Fruit fly (Drosophila melanogaster) whole organism, prepupa: ENCODE data around the gene mRpL15.
A peak's percentile ranks its signal among the peaks of the same experiment; 100 is the strongest.

Experiments used
- Blimp-1 ChIP-seq: fragments of 200-800 bp; sonication (Bioruptor generic); optimal IDR thresholded peaks from 3 replicates; lab custom pipeline; 2017; ENCODE audit warnings: missing biosample characterization, missing genetic modification characterization, mild to moderate bottlenecking, moderate library complexity, missing genetic modification reagents
- CG10631 ChIP-seq: fragments of 200-800 bp; sonication (Bioruptor generic); optimal IDR thresholded peaks from 2 replicates; lab custom pipeline; 2016; ENCODE audit warnings: missing biosample characterization, missing genetic modification characterization
- CG10669 ChIP-seq: fragments of 200-800 bp; sonication (Bioruptor generic); optimal IDR thresholded peaks from 3 replicates; lab custom pipeline; 2018; ENCODE audit warnings: missing biosample characterization, mild to moderate bottlenecking, missing genetic modification characterization, moderate library complexity
- CG11294 ChIP-seq: fragments of 200-800 bp; sonication (Bioruptor generic); IDR thresholded peaks from 2 replicates; pipeline ENCODE4 v1.3.6; 2022; ENCODE audit warnings: missing biosample characterization, missing genetic modification characterization
- CG11902 ChIP-seq: fragments of 200-800 bp; sonication (Bioruptor generic); optimal IDR thresholded peaks from 3 replicates; lab custom pipeline; 2016; ENCODE audit warnings: missing biosample characterization, missing genetic modification characterization
- CG15336 ChIP-seq: fragments of 200-800 bp; sonication (Bioruptor generic); IDR thresholded peaks from 2 replicates; pipeline ENCODE4 v1.3.6; 2022; ENCODE audit warnings: missing biosample characterization, missing genetic modification characterization
- CG1621 ChIP-seq: fragments of 200-800 bp; sonication (Bioruptor generic); optimal IDR thresholded peaks from 3 replicates; lab custom pipeline; 2018; ENCODE audit warnings: missing biosample characterization, mild to moderate bottlenecking, missing genetic modification characterization
- CG16779 ChIP-seq: fragments of 200-800 bp; sonication (Bioruptor generic); optimal IDR thresholded peaks from 3 replicates; lab custom pipeline; 2017; ENCODE audit warnings: missing biosample characterization, mild to moderate bottlenecking, missing genetic modification characterization
- CG3032 ChIP-seq: fragments of 200-800 bp; optimal IDR thresholded peaks from 2 replicates; lab custom pipeline; 2019; ENCODE audit warnings: missing biosample characterization, mild to moderate bottlenecking, missing genetic modification characterization, moderate library complexity
- CG31627 ChIP-seq: fragments of 200-800 bp; sonication (Bioruptor generic); optimal IDR thresholded peaks from 3 replicates; lab custom pipeline; 2016; ENCODE audit warnings: missing biosample characterization, missing genetic modification characterization
- CG34406 ChIP-seq: fragments of 200-800 bp; sonication (Bioruptor generic); optimal IDR thresholded peaks from 3 replicates; lab custom pipeline; 2016; ENCODE audit warnings: missing biosample characterization, missing genetic modification characterization
- CG3919 ChIP-seq: fragments of 200-800 bp; sonication (Bioruptor generic); optimal IDR thresholded peaks from 3 replicates; lab custom pipeline; 2016; ENCODE audit warnings: missing biosample characterization, missing genetic modification characterization
- CG6163 ChIP-seq: fragments of 200-800 bp; sonication (Bioruptor generic); IDR thresholded peaks from 3 replicates; pipeline ENCODE4 v1.3.6; 2022; ENCODE audit warnings: missing biosample characterization, missing genetic modification characterization
- CG6792 ChIP-seq: fragments of 200-800 bp; sonication (Bioruptor generic); optimal IDR thresholded peaks from 3 replicates; lab custom pipeline; 2016; ENCODE audit warnings: missing biosample characterization, missing genetic modification characterization
- CG6808 ChIP-seq: fragments of 200-800 bp; sonication (Bioruptor generic); optimal IDR thresholded peaks from 3 replicates; lab custom pipeline; 2017; ENCODE audit warnings: missing biosample characterization, missing genetic modification characterization, mild to moderate bottlenecking, moderate library complexity, missing genetic modification reagents
- CG8319 ChIP-seq: fragments of 200-800 bp; sonication (Bioruptor generic); optimal IDR thresholded peaks from 3 replicates; lab custom pipeline; 2016; ENCODE audit warnings: missing biosample characterization, missing genetic modification characterization
- CG8632 ChIP-seq: fragments of 200-800 bp; sonication (Bioruptor generic); optimal IDR thresholded peaks from 3 replicates; lab custom pipeline; 2016; ENCODE audit warnings: missing biosample characterization, missing genetic modification characterization
- CG9139 ChIP-seq: fragments of 200-800 bp; sonication (Bioruptor generic); optimal IDR thresholded peaks from 3 replicates; lab custom pipeline; 2017; ENCODE audit warnings: missing biosample characterization, mild to moderate bottlenecking, missing genetic modification characterization
- Gug ChIP-seq: fragments of 200-800 bp; sonication (Bioruptor generic); IDR thresholded peaks from 2 replicates; pipeline ENCODE4 v1.3.6; 2022; ENCODE audit warnings: missing biosample characterization, missing genetic modification characterization
- Lpt ChIP-seq: fragments of 200-800 bp; sonication (Bioruptor generic); optimal IDR thresholded peaks from 3 replicates; lab custom pipeline; 2016; ENCODE audit warnings: missing biosample characterization, missing genetic modification characterization
- Sox102F ChIP-seq: fragments of 200-800 bp; sonication (Bioruptor generic); optimal IDR thresholded peaks from 2 replicates; lab custom pipeline; 2016; ENCODE audit warnings: missing biosample characterization, mild to moderate bottlenecking, missing genetic modification characterization
- Sox14 ChIP-seq: fragments of 200-800 bp; sonication (Bioruptor generic); optimal IDR thresholded peaks from 3 replicates; lab custom pipeline; 2016; ENCODE audit warnings: missing biosample characterization, missing genetic modification characterization
- Sox15 ChIP-seq: fragments of 200-800 bp; sonication (Bioruptor generic); optimal IDR thresholded peaks from 3 replicates; lab custom pipeline; 2016; ENCODE audit warnings: missing biosample characterization, missing genetic modification characterization
- achi ChIP-seq: fragments of 200-800 bp; sonication (Bioruptor generic); optimal IDR thresholded peaks from 3 replicates; lab custom pipeline; 2016; ENCODE audit warnings: missing biosample characterization, missing genetic modification characterization
- acj6 ChIP-seq: fragments of 200-800 bp; sonication (Bioruptor generic); optimal IDR thresholded peaks from 3 replicates; lab custom pipeline; 2016; ENCODE audit warnings: missing biosample characterization, missing genetic modification characterization
- dac ChIP-seq: fragments of 200-800 bp; sonication (Bioruptor generic); optimal IDR thresholded peaks from 2 replicates; lab custom pipeline; 2017; ENCODE audit warnings: missing biosample characterization, mild to moderate bottlenecking, missing genetic modification characterization
- dsx ChIP-seq: fragments of 200-800 bp; optimal IDR thresholded peaks from 3 replicates; lab custom pipeline; 2019; ENCODE audit warnings: missing biosample characterization, mild to moderate bottlenecking, missing genetic modification characterization, moderate library complexity; ENCODE audit not compliant: poor library complexity, severe bottlenecking
- eg ChIP-seq: fragments of 200-800 bp; sonication (Bioruptor generic); IDR thresholded peaks from 3 replicates; pipeline ENCODE4 v1.3.6; 2022; ENCODE audit warnings: missing biosample characterization, missing genetic modification characterization
- esn ChIP-seq: fragments of 200-800 bp; sonication (Bioruptor generic); optimal IDR thresholded peaks from 2 replicates; lab custom pipeline; 2016; ENCODE audit warnings: missing biosample characterization, mild to moderate bottlenecking, missing genetic modification characterization, moderate library complexity
- fd59A ChIP-seq: fragments of 200-800 bp; sonication (Bioruptor generic); optimal IDR thresholded peaks from 2 replicates; lab custom pipeline; 2017; ENCODE audit warnings: missing biosample characterization, mild to moderate bottlenecking, missing genetic modification characterization, missing genetic modification reagents
- fd85E ChIP-seq: fragments of 200-800 bp; sonication (Bioruptor generic); optimal IDR thresholded peaks from 3 replicates; lab custom pipeline; 2016; ENCODE audit warnings: missing biosample characterization, missing genetic modification characterization
- fkh ChIP-seq: fragments of 200-800 bp; sonication (Bioruptor generic); optimal IDR thresholded peaks from 3 replicates; lab custom pipeline; 2017; ENCODE audit warnings: missing biosample characterization, mild to moderate bottlenecking, missing genetic modification characterization, moderate library complexity
- lz ChIP-seq: fragments of 200-800 bp; sonication (Bioruptor generic); optimal IDR thresholded peaks from 3 replicates; lab custom pipeline; 2016; ENCODE audit warnings: missing biosample characterization, missing genetic modification characterization
- net ChIP-seq: fragments of 200-800 bp; sonication (Bioruptor generic); optimal IDR thresholded peaks from 3 replicates; lab custom pipeline; 2016; ENCODE audit warnings: missing biosample characterization, missing genetic modification characterization
- pdm3 ChIP-seq: fragments of 200-800 bp; sonication (Bioruptor generic); optimal IDR thresholded peaks from 3 replicates; lab custom pipeline; 2016; ENCODE audit warnings: missing biosample characterization, missing genetic modification characterization
- ss ChIP-seq, 2 experiments: fragments of 200-800 bp; sonication (Bioruptor generic); optimal IDR thresholded peaks; 2 replicates in 1 of 2; 3 replicates in 1 of 2; lab custom pipeline; 2017 to 2018; ENCODE audit warnings: mild to moderate bottlenecking in 2 of 2, missing biosample characterization in 2 of 2, missing genetic modification characterization in 2 of 2, moderate library complexity in 1 of 2
- svp ChIP-seq: fragments of 200-800 bp; sonication (Bioruptor generic); peaks from one replicate; lab custom pipeline; 2016; ENCODE audit warnings: missing biosample characterization, missing genetic modification characterization

mRpL15 gene

DNA sequence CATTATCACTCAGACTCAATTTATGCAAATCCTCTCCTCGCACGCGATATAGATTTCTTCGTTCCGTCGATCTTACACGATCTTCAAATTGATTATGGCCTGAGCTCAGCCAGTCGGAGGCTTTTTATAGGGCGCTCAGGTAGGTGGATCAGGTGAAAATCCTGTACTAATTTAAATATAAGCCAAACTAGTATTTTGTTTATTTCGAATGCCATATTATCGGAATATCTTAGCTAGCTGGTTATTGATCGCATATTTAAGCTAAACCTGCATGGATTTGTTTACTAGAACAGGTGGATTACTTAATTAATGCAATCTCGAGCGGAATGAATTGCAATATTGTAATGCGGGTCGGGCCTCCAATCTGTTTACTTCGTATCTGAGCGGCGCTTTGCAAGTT is 3.8 kb upstream of the mRpL15 start, which contains the start of gene Hpd:
Gene Hpd, minus strand, starts transcription at position 101 of the 400 bp plus-strand sequence.
- TF ChIP-seq svp (GFP tag; lab: Kevin White, UChicago), result no peak
- TF ChIP-seq CG9139 (GFP tag; lab: Kevin White, UChicago), result no peak
- TF ChIP-seq acj6 (GFP tag; lab: Kevin White, UChicago), result no peak
- no peak for TF ChIP-seq dsx (GFP tag; lab: Kevin White, UChicago)
- no peak for TF ChIP-seq CG1621

DNA sequence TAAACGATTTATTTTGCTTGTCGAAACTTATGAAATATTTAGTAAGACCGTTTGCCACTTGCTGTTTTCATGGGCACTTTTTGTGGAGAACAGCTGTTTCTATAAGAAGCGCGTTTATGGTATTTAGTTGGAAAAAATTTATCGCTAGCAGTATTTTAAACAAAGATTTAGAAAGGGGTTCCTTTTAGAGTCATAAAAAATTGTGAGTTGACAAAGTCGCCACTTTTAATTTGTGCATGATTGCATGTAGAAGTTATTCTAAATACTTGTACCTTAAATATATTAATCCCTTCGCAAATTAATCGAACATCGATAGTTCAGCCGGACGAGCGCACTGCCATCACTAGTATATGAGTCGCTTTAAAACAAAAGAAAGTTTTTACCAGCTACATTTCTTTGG is 3.7 kb downstream of the mRpL15 start, which contains the start of the genes Las and Psn:
Gene Las, minus strand, starts transcription at position 65 of the 400 bp plus-strand sequence.
Gene Psn, plus strand, starts transcription at position 172 of the 400 bp plus-strand sequence.
- TF ChIP-seq dsx (GFP tag; lab: Kevin White, UChicago) (no peak), CG8319 (GFP tag; lab: Kevin White, UChicago) (no peak), net (no peak), CG6163 (no peak), achi (GFP tag; lab: Kevin White, UChicago) (no peak), lz (GFP tag; lab: Kevin White, UChicago) (peak; percentile 15), Lpt (GFP tag; lab: Kevin White, UChicago) (no peak), Blimp-1 (no peak), eg (no peak), esn (GFP tag; lab: Kevin White, UChicago) (peak; percentile 38), CG3919 (GFP tag; lab: Kevin White, UChicago) (no peak), Gug (no peak), CG31627 (GFP tag; lab: Kevin White, UChicago) (no peak), Sox14 (GFP tag; lab: Kevin White, UChicago) (peak; percentile 82), Sox15 (no peak), Sox102F (GFP tag; lab: Kevin White, UChicago) (no peak), pdm3 (GFP tag; lab: Kevin White, UChicago) (no peak), CG34406 (GFP tag; lab: Kevin White, UChicago) (no peak)

DNA sequence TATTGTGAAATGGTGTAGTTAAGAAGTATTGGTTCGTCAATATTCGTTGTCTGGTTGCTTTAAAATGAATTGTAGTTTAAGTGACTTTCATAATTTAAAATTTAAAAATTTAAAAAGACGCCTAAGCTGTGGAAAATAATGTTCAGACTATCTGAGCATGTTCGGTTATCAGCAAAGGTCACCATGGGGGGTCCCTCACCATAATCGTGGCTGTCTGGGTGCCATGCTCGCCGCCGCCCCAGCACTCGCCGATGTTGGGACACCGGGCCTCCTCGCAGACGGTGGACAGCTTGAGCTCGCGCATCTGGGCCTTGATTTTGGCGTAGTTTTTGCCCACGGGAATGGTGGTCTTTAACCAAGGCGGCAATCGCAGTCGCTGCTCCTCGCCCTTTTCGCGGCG is 4.4 kb downstream of the mRpL15 start:
- TF ChIP-seq CG10669 (no peak), fd59A (GFP tag; lab: Kevin White, UChicago) (no peak), fkh (GFP tag; lab: Kevin White, UChicago) (no peak), CG31627 (GFP tag; lab: Kevin White, UChicago) (no peak), pdm3 (GFP tag; lab: Kevin White, UChicago) (no peak)

DNA sequence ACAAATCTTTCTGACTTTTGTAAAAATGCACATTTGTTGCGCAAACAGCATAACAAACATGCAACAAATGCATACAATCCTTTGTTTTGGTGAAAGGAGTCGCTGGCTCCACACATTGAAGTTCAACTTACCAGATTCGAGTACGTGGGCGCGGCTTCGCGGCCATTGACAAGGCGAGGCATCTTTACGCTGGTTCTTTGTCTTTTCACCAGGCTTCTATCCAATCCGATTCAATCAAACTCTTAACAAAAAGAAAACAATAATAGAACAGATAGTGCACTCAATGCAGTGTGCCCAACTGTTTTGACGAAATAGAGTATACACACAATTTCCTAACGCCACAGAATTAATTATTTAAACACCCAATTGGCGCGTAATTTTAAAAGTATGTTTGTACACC is 5.8 kb downstream of the mRpL15 start, which contains the start of gene CG5262:
Gene CG5262, minus strand, starts transcription at position 294 of the 400 bp plus-strand sequence.
- TF ChIP-seq Sox14 (GFP tag; lab: Kevin White, UChicago) (peak; percentile 87), CG15336 (GFP tag; lab: Robert Waterston, UW) (0 out of 2 replicates have a peak, but pooled peaks have one; percentile 25), CG3032 (tag; lab: Kevin White, UChicago) (peak; percentile 13), dac (GFP tag; lab: Kevin White, UChicago) (no peak)

DNA sequence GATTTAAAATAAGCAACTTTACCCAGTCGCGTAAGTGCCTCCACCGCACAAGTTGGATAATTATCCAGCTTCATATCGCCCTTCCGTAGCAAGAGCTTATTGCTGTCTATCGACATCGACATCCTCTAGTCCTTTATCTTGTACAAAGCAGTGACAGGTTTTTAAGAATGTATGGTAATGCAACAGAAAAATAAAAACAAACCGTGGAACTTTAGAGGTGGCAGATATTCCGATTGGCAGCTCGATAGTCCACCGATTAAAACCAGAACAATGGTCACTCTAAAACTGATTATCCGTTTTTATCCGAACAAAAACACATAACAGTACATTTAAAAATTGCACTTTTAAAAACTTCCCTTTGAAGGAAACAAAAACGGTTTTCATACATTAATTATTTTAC is 8.6 kb downstream of the mRpL15 start, which contains the start of gene CG5274:
Gene CG5274, minus strand, starts transcription at position 218 of the 400 bp plus-strand sequence.
- TF ChIP-seq CG31627 (GFP tag; lab: Kevin White, UChicago) (no peak), CG11294 (GFP tag; lab: Robert Waterston, UW) (no peak), svp (GFP tag; lab: Kevin White, UChicago) (no peak), achi (GFP tag; lab: Kevin White, UChicago) (no peak), CG6792 (GFP tag; lab: Kevin White, UChicago) (no peak), CG16779 (tag; lab: Kevin White, UChicago) (no peak), Lpt (GFP tag; lab: Kevin White, UChicago) (no peak), acj6 (GFP tag; lab: Kevin White, UChicago) (no peak), CG6808 (no peak), CG8632 (no peak), CG1621 (no peak), Sox14 (GFP tag; lab: Kevin White, UChicago) (no peak), fd85E (GFP tag; lab: Kevin White, UChicago) (no peak), fkh (GFP tag; lab: Kevin White, UChicago) (no peak), net (no peak), ss (GFP tag; optimal IDR thresholded peaks at IDR 0.05; lab: Kevin White, UChicago) (no peak), pdm3 (GFP tag; lab: Kevin White, UChicago) (no peak), CG10631 (no peak), CG11902 (GFP tag; lab: Kevin White, UChicago) (no peak)
